Fruit fly (Drosophila melanogaster) whole organism, prepupa: ENCODE data around the gene Cpr97Ea.
A peak's percentile ranks its signal among the peaks of the same experiment; 100 is the strongest.

Experiments
- Blimp-1 ChIP-seq: fragments of 200-800 bp; sonication (Bioruptor generic); optimal IDR thresholded peaks from 3 replicates; lab custom pipeline; 2017; ENCODE audit warnings: missing biosample characterization, missing genetic modification characterization, mild to moderate bottlenecking, moderate library complexity, missing genetic modification reagents
- CG10631 ChIP-seq: fragments of 200-800 bp; sonication (Bioruptor generic); optimal IDR thresholded peaks from 2 replicates; lab custom pipeline; 2016; ENCODE audit warnings: missing biosample characterization, missing genetic modification characterization
- CG11294 ChIP-seq: fragments of 200-800 bp; sonication (Bioruptor generic); IDR thresholded peaks from 2 replicates; pipeline ENCODE4 v1.3.6; 2022; ENCODE audit warnings: missing biosample characterization, missing genetic modification characterization
- CG11762 ChIP-seq: fragments of 200-800 bp; sonication (Bioruptor generic); optimal IDR thresholded peaks from 3 replicates; lab custom pipeline; 2016; ENCODE audit warnings: missing biosample characterization, missing genetic modification characterization; ENCODE audit not compliant: insufficient read depth
- CG11902 ChIP-seq: fragments of 200-800 bp; sonication (Bioruptor generic); optimal IDR thresholded peaks from 3 replicates; lab custom pipeline; 2016; ENCODE audit warnings: missing biosample characterization, missing genetic modification characterization
- CG15336 ChIP-seq: fragments of 200-800 bp; sonication (Bioruptor generic); IDR thresholded peaks from 2 replicates; pipeline ENCODE4 v1.3.6; 2022; ENCODE audit warnings: missing biosample characterization, missing genetic modification characterization
- CG3032 ChIP-seq: fragments of 200-800 bp; optimal IDR thresholded peaks from 2 replicates; lab custom pipeline; 2019; ENCODE audit warnings: missing biosample characterization, mild to moderate bottlenecking, missing genetic modification characterization, moderate library complexity
- CG31627 ChIP-seq: fragments of 200-800 bp; sonication (Bioruptor generic); optimal IDR thresholded peaks from 3 replicates; lab custom pipeline; 2016; ENCODE audit warnings: missing biosample characterization, missing genetic modification characterization
- CG32006 ChIP-seq: fragments of 200-800 bp; sonication (Bioruptor generic); optimal IDR thresholded peaks from 3 replicates; lab custom pipeline; 2017; ENCODE audit warnings: missing biosample characterization, mild to moderate bottlenecking, missing genetic modification characterization
- CG34406 ChIP-seq: fragments of 200-800 bp; sonication (Bioruptor generic); optimal IDR thresholded peaks from 3 replicates; lab custom pipeline; 2016; ENCODE audit warnings: missing biosample characterization, missing genetic modification characterization
- CG3919 ChIP-seq: fragments of 200-800 bp; sonication (Bioruptor generic); optimal IDR thresholded peaks from 3 replicates; lab custom pipeline; 2016; ENCODE audit warnings: missing biosample characterization, missing genetic modification characterization
- CG6163 ChIP-seq: fragments of 200-800 bp; sonication (Bioruptor generic); IDR thresholded peaks from 3 replicates; pipeline ENCODE4 v1.3.6; 2022; ENCODE audit warnings: missing biosample characterization, missing genetic modification characterization
- CG6276 ChIP-seq: fragments of 200-800 bp; sonication (Bioruptor generic); optimal IDR thresholded peaks from 2 replicates; lab custom pipeline; 2017; ENCODE audit warnings: missing biosample characterization, mild to moderate bottlenecking, missing genetic modification characterization
- CG6792 ChIP-seq: fragments of 200-800 bp; sonication (Bioruptor generic); optimal IDR thresholded peaks from 3 replicates; lab custom pipeline; 2016; ENCODE audit warnings: missing biosample characterization, missing genetic modification characterization
- CG6808 ChIP-seq: fragments of 200-800 bp; sonication (Bioruptor generic); optimal IDR thresholded peaks from 3 replicates; lab custom pipeline; 2017; ENCODE audit warnings: missing biosample characterization, missing genetic modification characterization, mild to moderate bottlenecking, moderate library complexity, missing genetic modification reagents
- CG6854 ChIP-seq: fragments of 200-800 bp; sonication (Bioruptor generic); optimal IDR thresholded peaks from 2 replicates; lab custom pipeline; 2017; ENCODE audit warnings: missing biosample characterization, mild to moderate bottlenecking, missing genetic modification characterization
- CG7368 ChIP-seq: fragments of 200-800 bp; sonication (Bioruptor generic); optimal IDR thresholded peaks from 3 replicates; lab custom pipeline; 2016; ENCODE audit warnings: missing biosample characterization, missing genetic modification characterization
- CG8119 ChIP-seq: fragments of 200-800 bp; sonication (Bioruptor generic); IDR thresholded peaks from 3 replicates; pipeline ENCODE4 v1.3.6; 2022; ENCODE audit warnings: missing biosample characterization, missing genetic modification characterization
- CG8319 ChIP-seq: fragments of 200-800 bp; sonication (Bioruptor generic); optimal IDR thresholded peaks from 3 replicates; lab custom pipeline; 2016; ENCODE audit warnings: missing biosample characterization, missing genetic modification characterization
- CG8632 ChIP-seq: fragments of 200-800 bp; sonication (Bioruptor generic); optimal IDR thresholded peaks from 3 replicates; lab custom pipeline; 2016; ENCODE audit warnings: missing biosample characterization, missing genetic modification characterization
- Eip75B ChIP-seq: fragments of 200-800 bp; sonication (Bioruptor generic); optimal IDR thresholded peaks from 3 replicates; lab custom pipeline; 2016; ENCODE audit warnings: missing biosample characterization, missing genetic modification characterization
- Eip78C ChIP-seq: fragments of 200-800 bp; sonication (Bioruptor generic); peaks from one replicate; lab custom pipeline; 2016; ENCODE audit warnings: missing biosample characterization, missing genetic modification characterization
- Ets21C ChIP-seq: fragments of 200-800 bp; sonication (Bioruptor generic); optimal IDR thresholded peaks from 3 replicates; lab custom pipeline; 2016; ENCODE audit warnings: missing biosample characterization, missing genetic modification characterization
- Ets96B ChIP-seq: fragments of 200-800 bp; optimal IDR thresholded peaks from 2 replicates; lab custom pipeline; 2019; ENCODE audit warnings: missing biosample characterization, mild to moderate bottlenecking, missing genetic modification characterization, moderate library complexity
- Gug ChIP-seq: fragments of 200-800 bp; sonication (Bioruptor generic); IDR thresholded peaks from 2 replicates; pipeline ENCODE4 v1.3.6; 2022; ENCODE audit warnings: missing biosample characterization, missing genetic modification characterization
- Hr39 ChIP-seq: fragments of 200-800 bp; sonication (Bioruptor generic); optimal IDR thresholded peaks from 2 replicates; lab custom pipeline; 2016; ENCODE audit warnings: missing biosample characterization, missing genetic modification characterization
- Hr4 ChIP-seq: fragments of 200-800 bp; sonication (Bioruptor generic); optimal IDR thresholded peaks from 3 replicates; lab custom pipeline; 2016; ENCODE audit warnings: missing biosample characterization, missing genetic modification characterization
- Met ChIP-seq: fragments of 200-800 bp; sonication (Bioruptor generic); optimal IDR thresholded peaks from 3 replicates; lab custom pipeline; 2016; ENCODE audit warnings: missing biosample characterization, missing genetic modification characterization
- OdsH ChIP-seq: fragments of 200-800 bp; sonication (Bioruptor generic); optimal IDR thresholded peaks from 3 replicates; lab custom pipeline; 2016; ENCODE audit warnings: missing biosample characterization, missing genetic modification characterization
- Smox ChIP-seq: fragments of 200-800 bp; sonication (Bioruptor generic); optimal IDR thresholded peaks from 3 replicates; lab custom pipeline; 2016; ENCODE audit warnings: missing biosample characterization, missing genetic modification characterization
- Sox102F ChIP-seq: fragments of 200-800 bp; sonication (Bioruptor generic); optimal IDR thresholded peaks from 2 replicates; lab custom pipeline; 2016; ENCODE audit warnings: missing biosample characterization, mild to moderate bottlenecking, missing genetic modification characterization
- Sox14 ChIP-seq: fragments of 200-800 bp; sonication (Bioruptor generic); optimal IDR thresholded peaks from 3 replicates; lab custom pipeline; 2016; ENCODE audit warnings: missing biosample characterization, missing genetic modification characterization
- Sox15 ChIP-seq: fragments of 200-800 bp; sonication (Bioruptor generic); optimal IDR thresholded peaks from 3 replicates; lab custom pipeline; 2016; ENCODE audit warnings: missing biosample characterization, missing genetic modification characterization
- achi ChIP-seq: fragments of 200-800 bp; sonication (Bioruptor generic); optimal IDR thresholded peaks from 3 replicates; lab custom pipeline; 2016; ENCODE audit warnings: missing biosample characterization, missing genetic modification characterization
- eg ChIP-seq: fragments of 200-800 bp; sonication (Bioruptor generic); IDR thresholded peaks from 3 replicates; pipeline ENCODE4 v1.3.6; 2022; ENCODE audit warnings: missing biosample characterization, missing genetic modification characterization
- esn ChIP-seq: fragments of 200-800 bp; sonication (Bioruptor generic); optimal IDR thresholded peaks from 2 replicates; lab custom pipeline; 2016; ENCODE audit warnings: missing biosample characterization, mild to moderate bottlenecking, missing genetic modification characterization, moderate library complexity
- fd59A ChIP-seq: fragments of 200-800 bp; sonication (Bioruptor generic); optimal IDR thresholded peaks from 2 replicates; lab custom pipeline; 2017; ENCODE audit warnings: missing biosample characterization, mild to moderate bottlenecking, missing genetic modification characterization, missing genetic modification reagents
- fkh ChIP-seq: fragments of 200-800 bp; sonication (Bioruptor generic); optimal IDR thresholded peaks from 3 replicates; lab custom pipeline; 2017; ENCODE audit warnings: missing biosample characterization, mild to moderate bottlenecking, missing genetic modification characterization, moderate library complexity
- net ChIP-seq: fragments of 200-800 bp; sonication (Bioruptor generic); optimal IDR thresholded peaks from 3 replicates; lab custom pipeline; 2016; ENCODE audit warnings: missing biosample characterization, missing genetic modification characterization
- pdm3 ChIP-seq: fragments of 200-800 bp; sonication (Bioruptor generic); optimal IDR thresholded peaks from 3 replicates; lab custom pipeline; 2016; ENCODE audit warnings: missing biosample characterization, missing genetic modification characterization
- salr ChIP-seq, 2 experiments: fragments of 200-800 bp; sonication (Bioruptor generic); optimal IDR thresholded peaks; 3 replicates each; lab custom pipeline; 2016 to 2018; ENCODE audit warnings: missing biosample characterization in 2 of 2, missing genetic modification characterization in 2 of 2, mild to moderate bottlenecking in 1 of 2
- spab ChIP-seq: fragments of 200-800 bp; sonication (Bioruptor generic); optimal IDR thresholded peaks from 2 replicates; lab custom pipeline; 2017; ENCODE audit warnings: missing biosample characterization, mild to moderate bottlenecking, missing genetic modification characterization, missing genetic modification reagents
- ss ChIP-seq, 2 experiments: fragments of 200-800 bp; sonication (Bioruptor generic); optimal IDR thresholded peaks; 2 replicates in 1 of 2; 3 replicates in 1 of 2; lab custom pipeline; 2017 to 2018; ENCODE audit warnings: mild to moderate bottlenecking in 2 of 2, missing biosample characterization in 2 of 2, missing genetic modification characterization in 2 of 2, moderate library complexity in 1 of 2
- svp ChIP-seq: fragments of 200-800 bp; sonication (Bioruptor generic); peaks from one replicate; lab custom pipeline; 2016; ENCODE audit warnings: missing biosample characterization, missing genetic modification characterization
- topi ChIP-seq: fragments of 200-800 bp; sonication (Bioruptor generic); optimal IDR thresholded peaks from 3 replicates; lab custom pipeline; 2016; ENCODE audit warnings: missing biosample characterization, missing genetic modification characterization
- vri ChIP-seq: fragments of 200-800 bp; sonication (Bioruptor generic); optimal IDR thresholded peaks from 3 replicates; lab custom pipeline; 2016; ENCODE audit warnings: missing biosample characterization, mild to moderate bottlenecking, missing genetic modification characterization

Gene Cpr97Ea

dm6 chr3R:27048561-27049270 lies 38.9 kb downstream of the Cpr97Ea start, which contains the start of gene TwdlT:
TSS of gene TwdlT (plus strand) at chr3R:27049220.
- no peak for TF ChIP-seq Hr39 (GFP tag; lab: Kevin White, UChicago)
- TF ChIP-seq Sox102F (GFP tag; lab: Kevin White, UChicago), result no peak
- TF ChIP-seq Gug (GFP tag; lab: Robert Waterston, UW), result no peak
- TF ChIP-seq salr (GFP tag; optimal IDR thresholded peaks at IDR 0.05; lab: Kevin White, UChicago), result no peak
- TF ChIP-seq Blimp-1 (GFP tag; lab: Kevin White, UChicago), result peak; percentile 95
- no peak for TF ChIP-seq CG8119 (GFP tag; lab: Robert Waterston, UW)
- no peak for TF ChIP-seq fd59A (GFP tag; lab: Kevin White, UChicago)
- no peak for TF ChIP-seq CG31627
- TF ChIP-seq esn, result no peak
- TF ChIP-seq Met (GFP tag; lab: Kevin White, UChicago), result no peak
- no peak for TF ChIP-seq CG11902 (GFP tag; lab: Kevin White, UChicago)
- TF ChIP-seq vri (GFP tag; lab: Kevin White, UChicago), result no peak
- TF ChIP-seq CG11294 (GFP tag; lab: Robert Waterston, UW), result no peak
- TF ChIP-seq svp (GFP tag; lab: Kevin White, UChicago), result peak; percentile 15

dm6 chr3R:27040044-27040443 lies 47.5 kb downstream of the Cpr97Ea start:
- peak; percentile 8 for TF ChIP-seq Eip78C (GFP tag; lab: Kevin White, UChicago)
- peak in 1 of 2 experiments; percentile 93 for TF ChIP-seq ss (GFP tag; optimal IDR thresholded peaks at IDR 0.05; lab: Kevin White, UChicago)
- no peak for TF ChIP-seq CG6276 (GFP tag; lab: Kevin White, UChicago)

DNA sequence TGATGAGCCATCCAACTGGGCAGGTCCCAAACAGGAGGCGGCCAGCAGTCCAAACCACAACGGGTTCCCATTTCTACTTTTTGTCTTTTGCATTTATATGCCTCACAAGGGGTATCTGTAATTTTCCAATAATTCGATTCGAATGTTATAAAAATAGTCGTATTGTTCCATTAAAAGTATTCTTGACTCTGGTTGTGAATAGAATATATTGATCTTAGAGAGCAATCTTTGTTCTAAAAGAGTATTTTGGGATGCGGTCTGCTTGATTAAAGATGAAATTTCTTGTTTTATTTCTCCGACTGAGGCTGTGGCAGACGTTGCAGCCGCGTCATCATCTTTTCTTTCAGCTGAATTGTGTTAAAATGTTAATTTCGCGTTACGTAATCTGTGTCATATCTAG lies 53.6 kb downstream of the Cpr97Ea start:
- peak; percentile 23 for TF ChIP-seq Hr4 (GFP tag; lab: Kevin White, UChicago)
- no peak for TF ChIP-seq CG10631 (GFP tag; lab: Kevin White, UChicago)
- peak; percentile 2 for TF ChIP-seq OdsH (GFP tag; lab: Kevin White, UChicago)
- peak; percentile 17 for TF ChIP-seq CG34406 (GFP tag; lab: Kevin White, UChicago)
- no peak for TF ChIP-seq CG8632
- TF ChIP-seq salr (GFP tag; optimal IDR thresholded peaks at IDR 0.05; lab: Kevin White, UChicago), result no peak
- no peak for TF ChIP-seq Sox15
- TF ChIP-seq Eip75B (GFP tag; lab: Kevin White, UChicago), result no peak
- TF ChIP-seq ss (GFP tag; optimal IDR thresholded peaks at IDR 0.05; lab: Kevin White, UChicago), result no peak
- no peak for TF ChIP-seq CG6854 (GFP tag; lab: Kevin White, UChicago)
- no peak for TF ChIP-seq CG3032
- TF ChIP-seq svp (GFP tag; lab: Kevin White, UChicago), result no peak
- TF ChIP-seq spab (GFP tag; lab: Kevin White, UChicago), result no peak
- TF ChIP-seq achi (GFP tag; lab: Kevin White, UChicago), result no peak
- TF ChIP-seq fkh (GFP tag; lab: Kevin White, UChicago), result no peak
- no peak for TF ChIP-seq vri (GFP tag; lab: Kevin White, UChicago)
- no peak for TF ChIP-seq Hr39 (GFP tag; lab: Kevin White, UChicago)
- TF ChIP-seq Smox (GFP tag; lab: Kevin White, UChicago), result no peak
- TF ChIP-seq CG6808, result no peak
- peak; percentile 30; the same call in 1 of the 3 replicates for TF ChIP-seq CG6163 (GFP tag; lab: Robert Waterston, UW)
- no peak for TF ChIP-seq CG11762 (GFP tag; lab: Kevin White, UChicago)
- TF ChIP-seq Sox14, result no peak
- TF ChIP-seq CG8319 (GFP tag; lab: Kevin White, UChicago), result no peak
- no peak for TF ChIP-seq CG3919 (GFP tag; lab: Kevin White, UChicago)
- no peak for TF ChIP-seq CG11294 (GFP tag; lab: Robert Waterston, UW)
- 0 out of 2 replicates have a peak, but pooled peaks have one; percentile 51 for TF ChIP-seq CG15336 (GFP tag; lab: Robert Waterston, UW)
- peak; percentile 51 for TF ChIP-seq CG32006 (GFP tag; lab: Kevin White, UChicago)
- TF ChIP-seq eg (GFP tag; lab: Robert Waterston, UW), result peak; percentile 41; the same call in 1 of the 3 replicates
- TF ChIP-seq CG11902 (GFP tag; lab: Kevin White, UChicago), result no peak
- no peak for TF ChIP-seq topi (GFP tag; lab: Kevin White, UChicago)
- no peak for TF ChIP-seq Blimp-1 (GFP tag; lab: Kevin White, UChicago)
- no peak for TF ChIP-seq net
- no peak for TF ChIP-seq pdm3 (GFP tag; lab: Kevin White, UChicago)
- TF ChIP-seq CG8119 (GFP tag; lab: Robert Waterston, UW), result peak; percentile 51; the same call in 1 of the 3 replicates
- no peak for TF ChIP-seq CG7368 (GFP tag; lab: Kevin White, UChicago)
- no peak for TF ChIP-seq Ets21C
- no peak for TF ChIP-seq Ets96B
- no peak for TF ChIP-seq Sox102F (GFP tag; lab: Kevin White, UChicago)
- no peak for TF ChIP-seq CG6792 (GFP tag; lab: Kevin White, UChicago)
